Worm (Caenorhabditis elegans) whole organism, midembryonic: ENCODE measurements around the gene M03D4.3.

ENCODE experiments used
- T22C8.4 ChIP-seq: fragments of 200-800 bp; sonication (Bioruptor generic); IDR thresholded peaks from 2 replicates; pipeline ENCODE4 v1.3.6; 2022; ENCODE audit warnings: missing genetic modification characterization, missing compliant biosample characterization
- cog-1 ChIP-seq: sonication (generic microtip); optimal IDR thresholded peaks from 2 replicates; lab custom pipeline; 2016; ENCODE audit warnings: missing genetic modification characterization, missing compliant biosample characterization
- flt-1 ChIP-seq: fragments of 200-800 bp; sonication (Bioruptor generic); IDR thresholded peaks from 2 replicates; pipeline ENCODE4 v1.3.6; 2022; ENCODE audit warnings: missing genetic modification characterization, missing compliant biosample characterization
- klf-2 ChIP-seq: fragments of 200-800 bp; sonication (Bioruptor generic); conservative IDR thresholded peaks from 2 replicates; pipeline ENCODE4 v1.3.6; 2022; ENCODE audit warnings: missing genetic modification reagents, missing genetic modification characterization, missing compliant biosample characterization
- med-1 ChIP-seq: sonication (generic microtip); optimal IDR thresholded peaks from 2 replicates; lab custom pipeline; 2017; ENCODE audit warnings: missing genetic modification characterization, mild to moderate bottlenecking, missing compliant biosample characterization, antibody characterized with exemption, missing genetic modification reagents; ENCODE audit not compliant: insufficient read depth
- ref-1 ChIP-seq: fragments of 200-800 bp; sonication (Bioruptor generic); conservative IDR thresholded peaks from 2 replicates; pipeline ENCODE4 v1.3.6; 2022; ENCODE audit warnings: missing genetic modification reagents, missing genetic modification characterization, missing compliant biosample characterization
- tab-1 ChIP-seq: fragments of 200-800 bp; sonication (Bioruptor generic); IDR thresholded peaks from 2 replicates; pipeline ENCODE4 v1.3.6; 2022; ENCODE audit warnings: missing genetic modification characterization, missing compliant biosample characterization
- ztf-23 ChIP-seq: fragments of 200-800 bp; sonication (Bioruptor generic); IDR thresholded peaks from 2 replicates; pipeline ENCODE4 v1.3.6; 2022; ENCODE audit warnings: missing genetic modification reagents, missing genetic modification characterization, missing compliant biosample characterization
- ztf-29 ChIP-seq: fragments of 200-800 bp; sonication (Bioruptor generic); IDR thresholded peaks from 2 replicates; pipeline ENCODE4 v1.3.6; 2022; ENCODE audit warnings: missing genetic modification reagents, missing genetic modification characterization, missing compliant biosample characterization

Gene M03D4.3

ce11 chrIV:6112291-6112690 lies at the start of gene M03D4.3:
M03D4.3 (minus strand) TSS chrIV:6112391.
- TF ChIP-seq med-1 (GFP tag; lab: Kevin White, UChicago) (no peak), T22C8.4 (GFP tag; lab: Robert Waterston, UW) (no peak), ref-1 (GFP tag; lab: Robert Waterston, UW) (no peak), klf-2 (GFP tag; lab: Robert Waterston, UW) (no peak), ztf-23 (no peak), tab-1 (GFP tag; lab: Robert Waterston, UW) (no peak), flt-1 (no peak), ztf-29 (GFP tag; lab: Robert Waterston, UW) (no peak), cog-1 (tag; lab: Kevin White, UChicago) (no peak)

ce11 chrIV:6159616-6160015 lies 47.4 kb upstream of the M03D4.3 start:
- TF ChIP-seq flt-1 (no peak), ztf-23 (no peak), T22C8.4 (GFP tag; lab: Robert Waterston, UW) (no peak), med-1 (GFP tag; lab: Kevin White, UChicago) (no peak), tab-1 (GFP tag; lab: Robert Waterston, UW) (no peak)

ce11 chrIV:6156833-6157232 lies 44.6 kb upstream of the M03D4.3 start, which contains the start of gene C11D2.4:
C11D2.4 (minus strand) TSS chrIV:6156960.
- TF ChIP-seq flt-1 (no peak), ztf-29 (GFP tag; lab: Robert Waterston, UW) (no peak), klf-2 (GFP tag; lab: Robert Waterston, UW) (no peak), med-1 (GFP tag; lab: Kevin White, UChicago) (no peak), ztf-23 (no peak), ref-1 (GFP tag; lab: Robert Waterston, UW) (no peak), cog-1 (tag; lab: Kevin White, UChicago) (no peak), T22C8.4 (GFP tag; lab: Robert Waterston, UW) (no peak), tab-1 (GFP tag; lab: Robert Waterston, UW) (no peak)

- TF ChIP-seq ztf-23 (no peak), flt-1 (no peak), klf-2 (GFP tag; lab: Robert Waterston, UW) (no peak), tab-1 (GFP tag; lab: Robert Waterston, UW) (no peak), ztf-29 (GFP tag; lab: Robert Waterston, UW) (no peak), ref-1 (GFP tag; lab: Robert Waterston, UW) (no peak), T22C8.4 (GFP tag; lab: Robert Waterston, UW) (no peak), cog-1 (tag; lab: Kevin White, UChicago) (no peak), med-1 (GFP tag; lab: Kevin White, UChicago) (no peak)
Observed at ce11 chrIV:6155296-6155695, 43.1 kb upstream of the M03D4.3 start, which contains the start of gene C11D2.7. C11D2.7 (minus strand) TSS chrIV:6155396.

- TF ChIP-seq ref-1 (GFP tag; lab: Robert Waterston, UW) = no peak
- no peak for TF ChIP-seq flt-1
- TF ChIP-seq klf-2 (GFP tag; lab: Robert Waterston, UW) = no peak
- TF ChIP-seq ztf-29 (GFP tag; lab: Robert Waterston, UW) = no peak
- TF ChIP-seq med-1 (GFP tag; lab: Kevin White, UChicago) = no peak
- TF ChIP-seq cog-1 (tag; lab: Kevin White, UChicago) = no peak
- no peak for TF ChIP-seq T22C8.4 (GFP tag; lab: Robert Waterston, UW)
- TF ChIP-seq tab-1 (GFP tag; lab: Robert Waterston, UW) = no peak
- no peak for TF ChIP-seq ztf-23
Observed at ce11 chrIV:6151513-6151912, 39.3 kb upstream of the M03D4.3 start, which contains the start of gene C11D2.3. C11D2.3 (plus strand) TSS chrIV:6151813.

ce11 chrIV:6149359-6149758 lies 37.2 kb upstream of the M03D4.3 start:
- TF ChIP-seq cog-1 (tag; lab: Kevin White, UChicago) (no peak), tab-1 (GFP tag; lab: Robert Waterston, UW) (no peak), ztf-23 (no peak), T22C8.4 (GFP tag; lab: Robert Waterston, UW) (no peak), flt-1 (no peak)

ce11 chrIV:6145984-6146383 lies 33.8 kb upstream of the M03D4.3 start:
- no peak for TF ChIP-seq tab-1 (GFP tag; lab: Robert Waterston, UW)
- TF ChIP-seq cog-1 (tag; lab: Kevin White, UChicago) = no peak
- TF ChIP-seq ztf-29 (GFP tag; lab: Robert Waterston, UW) = no peak
- TF ChIP-seq T22C8.4 (GFP tag; lab: Robert Waterston, UW) = no peak
- TF ChIP-seq klf-2 (GFP tag; lab: Robert Waterston, UW) = no peak
- no peak for TF ChIP-seq ztf-23
- TF ChIP-seq flt-1 = no peak
- no peak for TF ChIP-seq ref-1 (GFP tag; lab: Robert Waterston, UW)
- TF ChIP-seq med-1 (GFP tag; lab: Kevin White, UChicago) = no peak

- no peak for TF ChIP-seq cog-1 (tag; lab: Kevin White, UChicago)
- no peak for TF ChIP-seq ztf-23
- no peak for TF ChIP-seq tab-1 (GFP tag; lab: Robert Waterston, UW)
- TF ChIP-seq klf-2 (GFP tag; lab: Robert Waterston, UW) = no peak
- TF ChIP-seq T22C8.4 (GFP tag; lab: Robert Waterston, UW) = no peak
- TF ChIP-seq ztf-29 (GFP tag; lab: Robert Waterston, UW) = no peak
- TF ChIP-seq flt-1 = no peak
- TF ChIP-seq ref-1 (GFP tag; lab: Robert Waterston, UW) = no peak
Observed at ce11 chrIV:6140700-6141099, 28.5 kb upstream of the M03D4.3 start.

- TF ChIP-seq ztf-29 (GFP tag; lab: Robert Waterston, UW) (no peak), T22C8.4 (GFP tag; lab: Robert Waterston, UW) (no peak), ref-1 (GFP tag; lab: Robert Waterston, UW) (no peak), flt-1 (no peak), cog-1 (tag; lab: Kevin White, UChicago) (no peak), med-1 (GFP tag; lab: Kevin White, UChicago) (no peak), klf-2 (GFP tag; lab: Robert Waterston, UW) (no peak), ztf-23 (no peak), tab-1 (GFP tag; lab: Robert Waterston, UW) (no peak)
Observed at ce11 chrIV:6135592-6135991, 23.4 kb upstream of the M03D4.3 start.
